Fruit fly (Drosophila melanogaster) S2 (cell line): ENCODE results near the gene CG32270.

Source experiments
- CG8478 ChIP-seq: fragments of >200 bp; optimal IDR thresholded peaks from 2 replicates; lab custom pipeline; 2018
- CTCF ChIP-seq, 2 experiments: fragments of >200 bp; optimal IDR thresholded peaks; 2 replicates each; lab custom pipeline; 2018

dm6 chr3L:3194059-3194458 is 14.7 kb downstream of the CG32270 start:
- no peak for TF ChIP-seq CTCF (optimal IDR thresholded peaks at IDR 0.05; lab: Kevin White, UChicago)
- TF ChIP-seq CG8478 (lab: Kevin White, UChicago): no peak
